Worm (Caenorhabditis elegans) whole organism, L4/young adult: ENCODE results near the gene T05A8.1.

ENCODE experiments used
- dao-5 ChIP-seq: sonication (generic microtip); optimal IDR thresholded peaks from 2 replicates; lab custom pipeline; 2016; ENCODE audit warnings: missing genotype, missing genetic modification characterization, moderate library complexity, missing compliant biosample characterization
- him-1 ChIP-seq: sonication (generic microtip); optimal IDR thresholded peaks from 2 replicates; lab custom pipeline; 2016; ENCODE audit warnings: missing genotype, missing genetic modification reagents, missing genetic modification characterization, missing compliant biosample characterization

ce11 chrII:2758476-2758875 lies 48.6 kb upstream of the T05A8.1 start, which contains the start of gene fbxb-107:
- TF ChIP-seq him-1 (tag; lab: Kevin White, UChicago) (no peak), dao-5 (tag; lab: Kevin White, UChicago) (no peak)
